Worm (Caenorhabditis elegans) whole organism, L4 larva: ENCODE results near the gene best-20.

Experiments
- D1046.2 ChIP-seq: fragments of 200-800 bp; sonication (Bioruptor generic); IDR thresholded peaks from 2 replicates; pipeline ENCODE4 v1.3.6; 2022; ENCODE audit warnings: missing genetic modification characterization, missing compliant biosample characterization
- F37D6.2 ChIP-seq: sonication (generic microtip); optimal IDR thresholded peaks from 2 replicates; lab custom pipeline; 2016; ENCODE audit warnings: mild to moderate bottlenecking, missing genetic modification characterization, missing compliant biosample characterization
- F49E8.2 ChIP-seq: sonication (generic microtip); optimal IDR thresholded peaks from 2 replicates; lab custom pipeline; 2016; ENCODE audit warnings: missing compliant biosample characterization, mild to moderate bottlenecking, missing genetic modification characterization, borderline replicate concordance
- R02D3.7 ChIP-seq: fragments of 150-350 bp; sonication (generic microtip); optimal IDR thresholded peaks from 3 replicates; lab custom pipeline; 2014; ENCODE audit warnings: missing biosample characterization, missing genetic modification characterization
- T26A8.4 ChIP-seq: fragments of 200-800 bp; sonication (Bioruptor generic); IDR thresholded peaks from 2 replicates; pipeline ENCODE4 v1.3.6; 2022; ENCODE audit warnings: missing genetic modification characterization, missing compliant biosample characterization
- Y105C5A.15 ChIP-seq: fragments of 200-800 bp; sonication (Bioruptor generic); IDR thresholded peaks from 2 replicates; pipeline ENCODE4 v1.3.6; 2022; ENCODE audit warnings: missing genetic modification characterization, missing compliant biosample characterization
- aly-2 ChIP-seq: sonication (generic microtip); optimal IDR thresholded peaks from 2 replicates; lab custom pipeline; 2018; ENCODE audit warnings: missing biosample characterization, missing genetic modification characterization
- arid-1 ChIP-seq: fragments of 200-800 bp; sonication (Bioruptor generic); conservative IDR thresholded peaks from 2 replicates; pipeline ENCODE4 v1.3.6; 2022; ENCODE audit warnings: missing genetic modification reagents, missing genetic modification characterization, missing compliant biosample characterization
- ceh-20 ChIP-seq: fragments of 200-800 bp; sonication (Bioruptor generic); IDR thresholded peaks from 2 replicates; pipeline ENCODE4 v1.3.6; 2022; ENCODE audit warnings: missing genetic modification reagents, missing genetic modification characterization, missing compliant biosample characterization
- ceh-28 ChIP-seq: fragments of 150-350 bp; optimal IDR thresholded peaks from 2 replicates; lab custom pipeline; 2014; ENCODE audit warnings: missing biosample characterization, missing genetic modification reagents, missing genetic modification characterization
- ceh-44 ChIP-seq: fragments of 200-800 bp; sonication (Bioruptor generic); IDR thresholded peaks from 2 replicates; pipeline ENCODE4 v1.3.6; 2022; ENCODE audit warnings: missing genetic modification reagents, missing genetic modification characterization, missing compliant biosample characterization
- cey-2 ChIP-seq: sonication (generic microtip); optimal IDR thresholded peaks from 3 replicates; lab custom pipeline; 2017; ENCODE audit warnings: missing genetic modification characterization, mild to moderate bottlenecking, missing compliant biosample characterization, antibody characterized with exemption, borderline replicate concordance; ENCODE audit not compliant: insufficient read depth
- ctbp-1 ChIP-seq: fragments of 200-800 bp; sonication (Bioruptor generic); IDR thresholded peaks from 2 replicates; pipeline ENCODE4 v1.3.6; 2022; ENCODE audit warnings: missing genetic modification reagents, missing genetic modification characterization, missing compliant biosample characterization
- daf-12 ChIP-seq: fragments of 150-350 bp; optimal IDR thresholded peaks from 2 replicates; lab custom pipeline; 2014; ENCODE audit warnings: missing biosample characterization, missing genetic modification reagents, missing genetic modification characterization
- daf-19 ChIP-seq: fragments of 200-800 bp; sonication (Bioruptor generic); conservative IDR thresholded peaks from 2 replicates; pipeline ENCODE4 v1.3.6; 2022; ENCODE audit warnings: missing genetic modification characterization, missing compliant biosample characterization
- daf-8 ChIP-seq: fragments of 200-800 bp; sonication (Bioruptor generic); IDR thresholded peaks from 2 replicates; pipeline ENCODE4 v1.3.6; 2022; ENCODE audit warnings: missing genetic modification characterization, missing compliant biosample characterization
- dmd-8 ChIP-seq: fragments of 200-800 bp; sonication (Bioruptor generic); IDR thresholded peaks from 2 replicates; pipeline ENCODE4 v1.3.6; 2022; ENCODE audit warnings: missing genetic modification characterization, missing compliant biosample characterization
- dmd-9 ChIP-seq: fragments of 200-800 bp; sonication (Bioruptor generic); IDR thresholded peaks from 2 replicates; pipeline ENCODE4 v1.3.6; 2022; ENCODE audit warnings: missing genetic modification reagents, missing genetic modification characterization, missing compliant biosample characterization
- dpl-1 ChIP-seq: fragments of 150-350 bp; optimal IDR thresholded peaks from 2 replicates; lab custom pipeline; 2014; ENCODE audit warnings: missing biosample characterization, missing genetic modification reagents, missing genetic modification characterization
- duxl-1 ChIP-seq: sonication (generic microtip); optimal IDR thresholded peaks from 2 replicates; lab custom pipeline; 2016; ENCODE audit warnings: mild to moderate bottlenecking, missing genetic modification characterization, moderate library complexity, missing compliant biosample characterization; ENCODE audit not compliant: poor library complexity
- egl-43 ChIP-seq: fragments of 200-800 bp; sonication (Bioruptor generic); IDR thresholded peaks from 2 replicates; pipeline ENCODE4 v1.3.6; 2022; ENCODE audit warnings: missing genetic modification reagents, missing genetic modification characterization, missing compliant biosample characterization
- fos-1 ChIP-seq: fragments of 150-350 bp; optimal IDR thresholded peaks from 2 replicates; lab custom pipeline; 2014; ENCODE audit warnings: missing biosample characterization, missing genetic modification characterization
- hlh-11 ChIP-seq: fragments of 200-800 bp; sonication (Bioruptor generic); optimal IDR thresholded peaks from 2 replicates; lab custom pipeline; 2018; ENCODE audit warnings: mild to moderate bottlenecking, missing genetic modification characterization, missing compliant biosample characterization
- hlh-30 ChIP-seq: sonication (generic microtip); optimal IDR thresholded peaks from 2 replicates; lab custom pipeline; 2017; ENCODE audit warnings: antibody characterized with exemption, mild to moderate bottlenecking, missing genetic modification characterization, missing compliant biosample characterization; ENCODE audit not compliant: insufficient read depth
- hmg-1.1 ChIP-seq: fragments of 200-800 bp; sonication (Bioruptor generic); IDR thresholded peaks from 2 replicates; pipeline ENCODE4 v1.3.6; 2022; ENCODE audit warnings: missing genetic modification reagents, missing genetic modification characterization, missing compliant biosample characterization
- lim-7 ChIP-seq: fragments of 200-800 bp; sonication (Bioruptor generic); IDR thresholded peaks from 2 replicates; pipeline ENCODE4 v1.3.6; 2022; ENCODE audit warnings: missing genetic modification characterization, missing compliant biosample characterization
- lin-15B ChIP-seq: fragments of 150-350 bp; sonication (generic microtip); optimal IDR thresholded peaks from 3 replicates; lab custom pipeline; 2014; ENCODE audit warnings: missing biosample characterization, missing genetic modification characterization
- lsy-2 ChIP-seq, 2 experiments: fragments of 150-350 bp in 1 of 2; sonication (generic microtip) in 1 of 2; optimal IDR thresholded peaks; 2 replicates each; lab custom pipeline; 2014 to 2017; ENCODE audit warnings: missing biosample characterization in 2 of 2, missing genetic modification characterization in 2 of 2
- mep-1 ChIP-seq: fragments of 150-350 bp; sonication (generic microtip); optimal IDR thresholded peaks from 3 replicates; lab custom pipeline; 2014; ENCODE audit warnings: missing biosample characterization, missing genetic modification characterization
- mxl-2 ChIP-seq: fragments of 200-800 bp; sonication (Bioruptor generic); conservative IDR thresholded peaks from 2 replicates; pipeline ENCODE4 v1.3.6; 2022; ENCODE audit warnings: missing genetic modification reagents, missing genetic modification characterization, missing compliant biosample characterization
- mxl-3 ChIP-seq: fragments of 200-800 bp; sonication (Bioruptor generic); optimal IDR thresholded peaks from 2 replicates; lab custom pipeline; 2018; ENCODE audit warnings: mild to moderate bottlenecking, missing genetic modification characterization, missing compliant biosample characterization
- nhr-11 ChIP-seq: fragments of 150-350 bp; optimal IDR thresholded peaks from 2 replicates; lab custom pipeline; 2014; ENCODE audit warnings: missing biosample characterization, missing genetic modification characterization
- nhr-111 ChIP-seq: fragments of 200-800 bp; sonication (Bioruptor generic); optimal IDR thresholded peaks from 2 replicates; lab custom pipeline; 2018; ENCODE audit warnings: mild to moderate bottlenecking, missing genetic modification characterization, missing compliant biosample characterization
- nhr-237 ChIP-seq: sonication (generic microtip); optimal IDR thresholded peaks from 2 replicates; lab custom pipeline; 2017; ENCODE audit warnings: missing biosample characterization, missing genetic modification characterization
- nhr-25 ChIP-seq: sonication (generic microtip); optimal IDR thresholded peaks from 2 replicates; lab custom pipeline; 2017; ENCODE audit warnings: missing genetic modification characterization, mild to moderate bottlenecking, missing compliant biosample characterization, antibody characterized with exemption, moderate library complexity, borderline replicate concordance; ENCODE audit not compliant: insufficient read depth
- nhr-28 ChIP-seq: fragments of 150-350 bp; optimal IDR thresholded peaks from 2 replicates; lab custom pipeline; 2014; ENCODE audit warnings: missing biosample characterization, missing genetic modification characterization
- nhr-41 ChIP-seq: fragments of 200-800 bp; sonication (Bioruptor generic); IDR thresholded peaks from 2 replicates; pipeline ENCODE4 v1.3.6; 2022; ENCODE audit warnings: missing genetic modification reagents, missing genetic modification characterization, missing compliant biosample characterization
- nhr-76 ChIP-seq: fragments of 150-350 bp; optimal IDR thresholded peaks from 2 replicates; lab custom pipeline; 2014; ENCODE audit warnings: missing biosample characterization, missing genetic modification characterization
- nhr-77 ChIP-seq: fragments of 150-350 bp; optimal IDR thresholded peaks from 2 replicates; lab custom pipeline; 2014; ENCODE audit warnings: missing biosample characterization, missing genetic modification characterization
- pha-4 ChIP-seq, 2 experiments: fragments of 150-350 bp in 1 of 2; fragments of 200-800 bp in 1 of 2; sonication (Bioruptor generic) in 1 of 2; IDR thresholded peaks in 1 of 2; optimal IDR thresholded peaks in 1 of 2; 2 replicates each; pipeline versions ENCODE4 v1.3.6 to Lab custom; 2014 to 2022; ENCODE audit warnings: missing genetic modification characterization in 2 of 2, missing genetic modification reagents in 2 of 2, missing biosample characterization in 1 of 2, missing compliant biosample characterization in 1 of 2
- pqm-1 ChIP-seq: sonication (generic microtip); optimal IDR thresholded peaks from 2 replicates; lab custom pipeline; 2017; ENCODE audit warnings: missing biosample characterization, missing genetic modification characterization
- rbr-2 ChIP-seq: sonication (generic microtip); optimal IDR thresholded peaks from 2 replicates; lab custom pipeline; 2016; ENCODE audit warnings: missing genotype, missing genetic modification characterization, missing compliant biosample characterization
- saeg-2 ChIP-seq: fragments of 200-800 bp; sonication (Bioruptor generic); IDR thresholded peaks from 2 replicates; pipeline ENCODE4 v1.3.6; 2022; ENCODE audit warnings: missing genetic modification reagents, missing genetic modification characterization, missing compliant biosample characterization
- skn-1 ChIP-seq: fragments of 150-350 bp; optimal IDR thresholded peaks from 2 replicates; lab custom pipeline; 2014; ENCODE audit warnings: missing biosample characterization, missing genetic modification characterization
- snpc-4 ChIP-seq: fragments of 150-350 bp; optimal IDR thresholded peaks from 2 replicates; lab custom pipeline; 2014; ENCODE audit warnings: missing biosample characterization, missing genetic modification characterization
- spr-1 ChIP-seq: sonication (generic microtip); optimal IDR thresholded peaks from 2 replicates; lab custom pipeline; 2016; ENCODE audit warnings: mild to moderate bottlenecking, missing genetic modification characterization, missing compliant biosample characterization
- spr-3 ChIP-seq: fragments of 200-800 bp; sonication (Bioruptor generic); optimal IDR thresholded peaks from 2 replicates; lab custom pipeline; 2018; ENCODE audit warnings: mild to moderate bottlenecking, missing genetic modification characterization, missing compliant biosample characterization
- tag-97 ChIP-seq: fragments of 200-800 bp; sonication (Bioruptor generic); IDR thresholded peaks from 2 replicates; pipeline ENCODE4 v1.3.6; 2022; ENCODE audit warnings: missing genetic modification characterization, missing compliant biosample characterization
- tra-1 ChIP-seq: fragments of 200-800 bp; sonication (Bioruptor generic); IDR thresholded peaks from 2 replicates; pipeline ENCODE4 v1.3.6; 2022; ENCODE audit warnings: missing genetic modification reagents, missing genetic modification characterization, missing compliant biosample characterization
- vab-7 ChIP-seq: fragments of 200-800 bp; sonication (Bioruptor generic); IDR thresholded peaks from 2 replicates; pipeline ENCODE4 v1.3.6; 2022; ENCODE audit warnings: missing genetic modification reagents, missing genetic modification characterization, missing compliant biosample characterization
- zag-1 ChIP-seq: fragments of 150-350 bp; optimal IDR thresholded peaks from 2 replicates; lab custom pipeline; 2014; ENCODE audit warnings: missing biosample characterization, missing genetic modification characterization
- zfp-2 ChIP-seq: sonication (generic microtip); optimal IDR thresholded peaks from 2 replicates; lab custom pipeline; 2016; ENCODE audit warnings: mild to moderate bottlenecking, missing genetic modification characterization, missing compliant biosample characterization

best-20 gene

ce11 chrIV:3803252-3803651, 47.2 kb downstream of the best-20 start, which contains the start of the genes algn-14 and M02B7.2 (continued):
- TF ChIP-seq R02D3.7 (tag; lab: Kevin White, UChicago) (peak; percentile 81), nhr-28 (tag; lab: Kevin White, UChicago) (peak; percentile 5), nhr-237 (tag; lab: Kevin White, UChicago) (no peak), daf-8 (GFP tag; lab: Robert Waterston, UW) (no peak), nhr-41 (GFP tag; lab: Robert Waterston, UW) (no peak), hlh-30 (tag; lab: Kevin White, UChicago) (peak; percentile 42), aly-2 (tag; lab: Kevin White, UChicago) (no peak), dpl-1 (GFP tag; lab: Kevin White, UChicago) (peak; percentile 69), mxl-3 (GFP tag; lab: Kevin White, UChicago) (no peak), duxl-1 (tag; lab: Kevin White, UChicago) (no peak), F49E8.2 (tag; lab: Kevin White, UChicago) (no peak), arid-1 (no peak), lsy-2 (tag; optimal IDR thresholded peaks at IDR 0.05; lab: Kevin White, UChicago) (peak in 1 of 2 experiments; percentile 83), lin-15B (tag; lab: Kevin White, UChicago) (no peak), mep-1 (tag; lab: Kevin White, UChicago) (peak; percentile 55), egl-43 (GFP tag; lab: Robert Waterston, UW) (no peak), D1046.2 (GFP tag; lab: Robert Waterston, UW) (no peak), zag-1 (tag; lab: Kevin White, UChicago) (no peak), saeg-2 (no peak), ctbp-1 (no peak), skn-1 (no peak), tra-1 (GFP tag; lab: Robert Waterston, UW) (no peak), hlh-11 (tag; lab: Kevin White, UChicago) (peak; percentile 7), T26A8.4 (GFP tag; lab: Robert Waterston, UW) (no peak), nhr-25 (tag; lab: Kevin White, UChicago) (no peak), daf-19 (GFP tag; lab: Robert Waterston, UW) (no peak), nhr-77 (no peak), daf-12 (no peak), pqm-1 (tag; lab: Kevin White, UChicago) (no peak), zfp-2 (no peak), ceh-44 (GFP tag; lab: Robert Waterston, UW) (no peak), lim-7 (no peak), ceh-20 (GFP tag; lab: Robert Waterston, UW) (no peak), ceh-28 (tag; lab: Kevin White, UChicago) (no peak), F37D6.2 (no peak), hmg-1.1 (0 out of 2 replicates have a peak, but pooled peaks have one; percentile 27), snpc-4 (tag; lab: Kevin White, UChicago) (no peak), rbr-2 (tag; lab: Kevin White, UChicago) (no peak), dmd-9 (no peak), pha-4 (GFP tag; IDR thresholded peaks at IDR 0.05; lab: Robert Waterston, UW) (no peak), pha-4 (tag; optimal IDR thresholded peaks at IDR 0.05; lab: Kevin White, UChicago) (no peak), nhr-111 (GFP tag; lab: Kevin White, UChicago) (no peak), tag-97 (GFP tag; lab: Robert Waterston, UW) (no peak), dmd-8 (GFP tag; lab: Robert Waterston, UW) (no peak), spr-3 (GFP tag; lab: Kevin White, UChicago) (no peak), vab-7 (no peak), fos-1 (tag; lab: Kevin White, UChicago) (no peak), nhr-76 (no peak), Y105C5A.15 (GFP tag; lab: Robert Waterston, UW) (no peak), nhr-11 (tag; lab: Kevin White, UChicago) (peak; percentile 11), mxl-2 (GFP tag; lab: Robert Waterston, UW) (no peak), cey-2 (no peak), spr-1 (tag; lab: Kevin White, UChicago) (no peak)
